Worm (Caenorhabditis elegans) whole organism, early embryonic: Measurements from ENCODE around the gene irld-67.

ENCODE experiments used
- B0310.2 ChIP-seq: sonication (generic microtip); optimal IDR thresholded peaks from 2 replicates; lab custom pipeline; 2016; ENCODE audit warnings: mild to moderate bottlenecking, missing genetic modification characterization, missing compliant biosample characterization
- F13C5.2 ChIP-seq: sonication (generic microtip); optimal IDR thresholded peaks from 2 replicates; lab custom pipeline; 2017; ENCODE audit warnings: mild to moderate bottlenecking, missing genetic modification characterization, inconsistent platforms, missing compliant biosample characterization
- aly-1 ChIP-seq: sonication (generic microtip); optimal IDR thresholded peaks from 2 replicates; lab custom pipeline; 2016; ENCODE audit warnings: missing genetic modification characterization, missing compliant biosample characterization
- ama-1 ChIP-seq: fragments of 150-350 bp; optimal IDR thresholded peaks from 2 replicates; lab custom pipeline; 2014
- ceh-13 ChIP-seq: fragments of 200-800 bp; sonication (Bioruptor generic); optimal IDR thresholded peaks from 2 replicates; lab custom pipeline; 2018; ENCODE audit warnings: mild to moderate bottlenecking, missing genetic modification characterization, missing compliant biosample characterization
- ceh-36 ChIP-seq: sonication (generic microtip); optimal IDR thresholded peaks from 2 replicates; lab custom pipeline; 2016; ENCODE audit warnings: missing genetic modification characterization, inconsistent platforms, missing compliant biosample characterization
- ets-7 ChIP-seq: sonication (generic microtip); optimal IDR thresholded peaks from 2 replicates; lab custom pipeline; 2016; ENCODE audit warnings: missing genotype, missing genetic modification characterization, missing compliant biosample characterization
- flt-1 ChIP-seq: fragments of 200-800 bp; sonication (Bioruptor generic); IDR thresholded peaks from 2 replicates; pipeline ENCODE4 v1.3.6; 2022; ENCODE audit warnings: missing genetic modification characterization, missing compliant biosample characterization
- hmbx-1 ChIP-seq: sonication (generic microtip); optimal IDR thresholded peaks from 2 replicates; lab custom pipeline; 2016; ENCODE audit warnings: mild to moderate bottlenecking, missing genetic modification characterization, missing compliant biosample characterization
- hmg-4 ChIP-seq: fragments of 200-800 bp; sonication (Bioruptor generic); optimal IDR thresholded peaks from 2 replicates; lab custom pipeline; 2018; ENCODE audit warnings: mild to moderate bottlenecking, missing genetic modification characterization, missing compliant biosample characterization
- hnd-1 ChIP-seq: sonication (generic microtip); optimal IDR thresholded peaks from 2 replicates; lab custom pipeline; 2016; ENCODE audit warnings: missing genetic modification characterization, missing compliant biosample characterization
- pes-1 ChIP-seq: fragments of 200-800 bp; sonication (Bioruptor generic); IDR thresholded peaks from 2 replicates; pipeline ENCODE4 v1.3.6; 2022; ENCODE audit warnings: missing genetic modification reagents, missing genetic modification characterization, missing compliant biosample characterization
- scrt-1 ChIP-seq: fragments of 200-800 bp; sonication (Bioruptor generic); IDR thresholded peaks from 2 replicates; pipeline ENCODE4 v1.3.6; 2022; ENCODE audit warnings: missing genetic modification characterization, missing compliant biosample characterization
- sea-1 ChIP-seq: fragments of 200-800 bp; sonication (Bioruptor generic); conservative IDR thresholded peaks from 2 replicates; pipeline ENCODE4 v1.3.6; 2022; ENCODE audit warnings: missing genetic modification characterization, missing compliant biosample characterization
- tbx-11 ChIP-seq: fragments of 200-800 bp; sonication (Bioruptor generic); IDR thresholded peaks from 2 replicates; pipeline ENCODE4 v1.3.6; 2022; ENCODE audit warnings: missing genetic modification characterization, missing compliant biosample characterization
- tbx-37 ChIP-seq: fragments of 200-800 bp; sonication (Bioruptor generic); conservative IDR thresholded peaks from 2 replicates; pipeline ENCODE4 v1.3.6; 2022; ENCODE audit warnings: missing genetic modification reagents, missing genetic modification characterization, missing compliant biosample characterization
- tra-4 ChIP-seq: sonication (generic microtip); optimal IDR thresholded peaks from 2 replicates; lab custom pipeline; 2017; ENCODE audit warnings: missing genetic modification characterization, missing compliant biosample characterization

Gene irld-67

ce11 chrII:2934354-2934753, at the start of gene irld-67:
irld-67 (minus strand) TSS chrII:2934454.
- TF ChIP-seq scrt-1 (GFP tag; lab: Robert Waterston, UW) = no peak
- TF ChIP-seq hmg-4 (GFP tag; lab: Kevin White, UChicago) = no peak
- no peak for TF ChIP-seq hnd-1 (tag; lab: Kevin White, UChicago)
- TF ChIP-seq tbx-11 (GFP tag; lab: Robert Waterston, UW) = no peak
- TF ChIP-seq ceh-13 (GFP tag; lab: Kevin White, UChicago) = no peak
- no peak for TF ChIP-seq tra-4
- no peak for TF ChIP-seq tbx-37 (GFP tag; lab: Robert Waterston, UW)
- no peak for TF ChIP-seq ceh-36 (tag; lab: Kevin White, UChicago)
- no peak for TF ChIP-seq ama-1 (lab: Kevin White, UChicago)
- TF ChIP-seq ets-7 (tag; lab: Kevin White, UChicago) = no peak
- no peak for TF ChIP-seq sea-1 (GFP tag; lab: Robert Waterston, UW)
- no peak for TF ChIP-seq pes-1 (GFP tag; lab: Robert Waterston, UW)
- TF ChIP-seq B0310.2 (tag; lab: Kevin White, UChicago) = no peak
- no peak for TF ChIP-seq F13C5.2 (tag; lab: Kevin White, UChicago)
- no peak for TF ChIP-seq flt-1 (GFP tag; lab: Robert Waterston, UW)
- TF ChIP-seq aly-1 (tag; lab: Kevin White, UChicago) = no peak
- no peak for TF ChIP-seq hmbx-1 (tag; lab: Kevin White, UChicago)

ce11 chrII:2979061-2979460, 44.8 kb upstream of the irld-67 start:
- TF ChIP-seq ceh-36 (tag; lab: Kevin White, UChicago) (peak; percentile 95), ceh-13 (GFP tag; lab: Kevin White, UChicago) (no peak)

- no peak for TF ChIP-seq flt-1 (GFP tag; lab: Robert Waterston, UW)
- TF ChIP-seq aly-1 (tag; lab: Kevin White, UChicago) = no peak
- TF ChIP-seq hmbx-1 (tag; lab: Kevin White, UChicago) = no peak
- TF ChIP-seq tbx-11 (GFP tag; lab: Robert Waterston, UW) = no peak
- TF ChIP-seq hnd-1 (tag; lab: Kevin White, UChicago) = no peak
- no peak for TF ChIP-seq pes-1 (GFP tag; lab: Robert Waterston, UW)
- no peak for TF ChIP-seq B0310.2 (tag; lab: Kevin White, UChicago)
- no peak for TF ChIP-seq tbx-37 (GFP tag; lab: Robert Waterston, UW)
- TF ChIP-seq ceh-36 (tag; lab: Kevin White, UChicago) = no peak
- no peak for TF ChIP-seq sea-1 (GFP tag; lab: Robert Waterston, UW)
- TF ChIP-seq F13C5.2 (tag; lab: Kevin White, UChicago) = no peak
- no peak for TF ChIP-seq hmg-4 (GFP tag; lab: Kevin White, UChicago)
- no peak for TF ChIP-seq tra-4
- TF ChIP-seq ets-7 (tag; lab: Kevin White, UChicago) = no peak
- no peak for TF ChIP-seq ama-1 (lab: Kevin White, UChicago)
- no peak for TF ChIP-seq scrt-1 (GFP tag; lab: Robert Waterston, UW)
These were observed 43.4 kb upstream of the irld-67 start for ce11 chrII:2977652-2978051.

ce11 chrII:2976597-2976996, 42.3 kb upstream of the irld-67 start, which contains the start of gene nhr-88:
nhr-88 (plus strand) TSS chrII:2976639.
- no peak for TF ChIP-seq B0310.2 (tag; lab: Kevin White, UChicago)
- no peak for TF ChIP-seq tbx-11 (GFP tag; lab: Robert Waterston, UW)
- no peak for TF ChIP-seq hnd-1 (tag; lab: Kevin White, UChicago)
- no peak for TF ChIP-seq ceh-36 (tag; lab: Kevin White, UChicago)
- TF ChIP-seq F13C5.2 (tag; lab: Kevin White, UChicago) = no peak
- TF ChIP-seq hmg-4 (GFP tag; lab: Kevin White, UChicago) = no peak
- no peak for TF ChIP-seq ceh-13 (GFP tag; lab: Kevin White, UChicago)
- no peak for TF ChIP-seq tra-4
- no peak for TF ChIP-seq flt-1 (GFP tag; lab: Robert Waterston, UW)
- no peak for TF ChIP-seq sea-1 (GFP tag; lab: Robert Waterston, UW)
- TF ChIP-seq ets-7 (tag; lab: Kevin White, UChicago) = no peak

- no peak for TF ChIP-seq ceh-13 (GFP tag; lab: Kevin White, UChicago)
- TF ChIP-seq flt-1 (GFP tag; lab: Robert Waterston, UW) = no peak
- TF ChIP-seq ama-1 (lab: Kevin White, UChicago) = no peak
- no peak for TF ChIP-seq ets-7 (tag; lab: Kevin White, UChicago)
- TF ChIP-seq tbx-37 (GFP tag; lab: Robert Waterston, UW) = no peak
- TF ChIP-seq F13C5.2 (tag; lab: Kevin White, UChicago) = no peak
- TF ChIP-seq tbx-11 (GFP tag; lab: Robert Waterston, UW) = no peak
- TF ChIP-seq sea-1 (GFP tag; lab: Robert Waterston, UW) = no peak
These were observed 41.4 kb upstream of the irld-67 start for ce11 chrII:2975561-2976230.

ce11 chrII:2973940-2974402, 39.7 kb upstream of the irld-67 start:
- TF ChIP-seq aly-1 (tag; lab: Kevin White, UChicago) (no peak), B0310.2 (tag; lab: Kevin White, UChicago) (no peak), tbx-37 (GFP tag; lab: Robert Waterston, UW) (no peak), ceh-36 (tag; lab: Kevin White, UChicago) (no peak), scrt-1 (GFP tag; lab: Robert Waterston, UW) (no peak), sea-1 (GFP tag; lab: Robert Waterston, UW) (no peak), hmg-4 (GFP tag; lab: Kevin White, UChicago) (peak; percentile 9), pes-1 (GFP tag; lab: Robert Waterston, UW) (0 out of 2 replicates have a peak, but pooled peaks have one; percentile 29), flt-1 (GFP tag; lab: Robert Waterston, UW) (peak; percentile 21; the same call in 1 of the 2 replicates), tra-4 (no peak), ama-1 (lab: Kevin White, UChicago) (no peak), ets-7 (tag; lab: Kevin White, UChicago) (no peak), hmbx-1 (tag; lab: Kevin White, UChicago) (no peak), F13C5.2 (tag; lab: Kevin White, UChicago) (peak; percentile 11), hnd-1 (tag; lab: Kevin White, UChicago) (no peak), ceh-13 (GFP tag; lab: Kevin White, UChicago) (no peak), tbx-11 (GFP tag; lab: Robert Waterston, UW) (no peak)
